Fruit fly (Drosophila melanogaster): Measurements from ENCODE around the gene CG31915.

dm6 chr2L:5492924-5493323, 35.0 kb upstream of the CG31915 start:
- TF ChIP-seq CG8478 (optimal IDR thresholded peaks at IDR 0.05) (no peak), CTCF (optimal IDR thresholded peaks at IDR 0.05) (no peak)
